Fruit fly (Drosophila melanogaster) whole organism, embryonic: Measurements from ENCODE around the gene Kr-h1.

Source experiments
- Awh ChIP-seq: fragments of 200-800 bp; sonication (Bioruptor generic); IDR thresholded peaks from 2 replicates; pipeline ENCODE4, ENCODE4 v1.3.6; 2022; ENCODE audit warnings: missing biosample characterization, missing genetic modification characterization
- Bdp1 ChIP-seq: fragments of 200-800 bp; sonication (Bioruptor generic); optimal IDR thresholded peaks from 3 replicates; lab custom pipeline; 2016; ENCODE audit warnings: missing biosample characterization, missing genetic modification characterization
- CG11093 ChIP-seq: fragments of 200-800 bp; sonication (Bioruptor generic); IDR thresholded peaks from 3 replicates; pipeline ENCODE4 v1.3.6; 2022; ENCODE audit warnings: missing biosample characterization, missing genetic modification characterization
- CG11695 ChIP-seq: fragments of 200-800 bp; sonication (Bioruptor generic); IDR thresholded peaks from 3 replicates; pipeline ENCODE4 v1.3.6; 2022; ENCODE audit warnings: missing biosample characterization, missing genetic modification characterization
- CG12219 ChIP-seq: fragments of 200-800 bp; sonication (Bioruptor generic); optimal IDR thresholded peaks from 3 replicates; lab custom pipeline; 2018; ENCODE audit warnings: missing biosample characterization, mild to moderate bottlenecking, missing genetic modification characterization
- CG12299 ChIP-seq: fragments of 200-800 bp; sonication (Bioruptor generic); optimal IDR thresholded peaks from 2 replicates; lab custom pipeline; 2018; ENCODE audit warnings: missing biosample characterization, mild to moderate bottlenecking, missing genetic modification characterization
- CG13123 ChIP-seq: fragments of 200-800 bp; sonication (Bioruptor generic); optimal IDR thresholded peaks from 2 replicates; lab custom pipeline; 2016; ENCODE audit warnings: missing biosample characterization, missing genetic modification characterization
- CG13424 ChIP-seq: fragments of 200-800 bp; sonication (Bioruptor generic); optimal IDR thresholded peaks from 2 replicates; lab custom pipeline; 2019; ENCODE audit warnings: missing biosample characterization, mild to moderate bottlenecking, missing genetic modification characterization, moderate library complexity
- CG14860 ChIP-seq: fragments of 200-800 bp; sonication (Bioruptor generic); IDR thresholded peaks from 3 replicates; pipeline ENCODE4 v1.3.6; 2022; ENCODE audit warnings: missing biosample characterization, missing genetic modification characterization; ENCODE audit not compliant: partially characterized antibody
- CG2129 ChIP-seq: fragments of 200-800 bp; sonication (Bioruptor generic); IDR thresholded peaks from 2 replicates; pipeline ENCODE4 v1.3.6; 2022; ENCODE audit warnings: missing biosample characterization, missing genetic modification characterization; ENCODE audit not compliant: partially characterized antibody
- CG2889 ChIP-seq: fragments of 200-800 bp; sonication (Bioruptor generic); IDR thresholded peaks from 3 replicates; pipeline ENCODE4 v1.3.6; 2022; ENCODE audit warnings: missing biosample characterization, missing genetic modification characterization
- CG30431 ChIP-seq: fragments of 200-800 bp; sonication (Bioruptor generic); optimal IDR thresholded peaks from 2 replicates; lab custom pipeline; 2017; ENCODE audit warnings: missing biosample characterization, missing genetic modification characterization
- CG7357 ChIP-seq: fragments of 200-800 bp; sonication (Bioruptor generic); IDR thresholded peaks from 3 replicates; pipeline ENCODE4 v1.3.6; 2022; ENCODE audit warnings: missing biosample characterization, missing genetic modification characterization
- CG8765 ChIP-seq: fragments of 200-800 bp; sonication (Bioruptor generic); IDR thresholded peaks from 2 replicates; pipeline ENCODE4 v1.3.6; 2022; ENCODE audit warnings: missing biosample characterization, missing genetic modification characterization
- CHES-1-like ChIP-seq: fragments of 200-800 bp; sonication (Bioruptor generic); optimal IDR thresholded peaks from 2 replicates; lab custom pipeline; 2016; ENCODE audit warnings: missing biosample characterization, missing genetic modification characterization
- D19B ChIP-seq: fragments of 200-800 bp; sonication (Bioruptor generic); optimal IDR thresholded peaks from 2 replicates; lab custom pipeline; 2017; ENCODE audit warnings: missing biosample characterization, mild to moderate bottlenecking, missing genetic modification characterization
- Fer1 ChIP-seq: fragments of 200-800 bp; sonication (Bioruptor generic); optimal IDR thresholded peaks from 2 replicates; lab custom pipeline; 2017; ENCODE audit warnings: missing biosample characterization, mild to moderate bottlenecking, missing genetic modification characterization
- HmgZ ChIP-seq: fragments of 200-800 bp; sonication (Bioruptor generic); optimal IDR thresholded peaks from 2 replicates; lab custom pipeline; 2018; ENCODE audit warnings: missing biosample characterization, mild to moderate bottlenecking, missing genetic modification characterization
- Hr39 ChIP-seq: fragments of >200 bp; optimal IDR thresholded peaks from 2 replicates; lab custom pipeline; 2017
- Neu2 ChIP-seq: fragments of 200-800 bp; sonication (Bioruptor generic); optimal IDR thresholded peaks from 3 replicates; lab custom pipeline; 2016; ENCODE audit warnings: missing biosample characterization, missing genetic modification characterization, borderline replicate concordance
- Ravus ChIP-seq: fragments of 200-800 bp; sonication (Bioruptor generic); IDR thresholded peaks from 2 replicates; pipeline ENCODE4 v1.3.6; 2022; ENCODE audit warnings: missing biosample characterization, missing genetic modification characterization
- al ChIP-seq: fragments of 200-800 bp; sonication (Bioruptor generic); IDR thresholded peaks from 2 replicates; pipeline ENCODE4 v1.3.6; 2022; ENCODE audit warnings: missing biosample characterization, missing genetic modification characterization
- bab2 ChIP-seq: fragments of 200-800 bp; sonication (Bioruptor generic); optimal IDR thresholded peaks from 2 replicates; lab custom pipeline; 2016; ENCODE audit warnings: missing biosample characterization, missing genetic modification characterization
- btn ChIP-seq: fragments of 200-800 bp; sonication (Bioruptor generic); optimal IDR thresholded peaks from 2 replicates; lab custom pipeline; 2016; ENCODE audit warnings: missing biosample characterization, missing genetic modification characterization
- chm ChIP-seq: fragments of 200-800 bp; sonication (Bioruptor generic); IDR thresholded peaks from 2 replicates; pipeline ENCODE4 v1.3.6; 2022; ENCODE audit warnings: missing biosample characterization, missing genetic modification characterization
- dmrt11E ChIP-seq: fragments of 200-800 bp; sonication (Bioruptor generic); optimal IDR thresholded peaks from 3 replicates; lab custom pipeline; 2018; ENCODE audit warnings: missing biosample characterization, mild to moderate bottlenecking, missing genetic modification characterization, moderate library complexity
- eyg ChIP-seq: fragments of 200-800 bp; sonication (Bioruptor generic); optimal IDR thresholded peaks from 3 replicates; lab custom pipeline; 2016; ENCODE audit warnings: missing biosample characterization, missing genetic modification characterization
- fd96Cb ChIP-seq: fragments of 200-800 bp; sonication (Bioruptor generic); optimal IDR thresholded peaks from 2 replicates; lab custom pipeline; 2018; ENCODE audit warnings: missing biosample characterization, mild to moderate bottlenecking, missing genetic modification characterization, moderate library complexity
- fu2 ChIP-seq: fragments of 200-800 bp; sonication (Bioruptor generic); optimal IDR thresholded peaks from 2 replicates; lab custom pipeline; 2016; ENCODE audit warnings: missing biosample characterization, missing genetic modification characterization
- gce ChIP-seq: fragments of 200-800 bp; sonication (Bioruptor generic); IDR thresholded peaks from 3 replicates; pipeline ENCODE4 v1.3.6; 2022; ENCODE audit warnings: missing biosample characterization, missing genetic modification characterization
- grn ChIP-seq: fragments of 200-800 bp; sonication (Bioruptor generic); optimal IDR thresholded peaks from 3 replicates; lab custom pipeline; 2017; ENCODE audit warnings: missing biosample characterization, missing genetic modification characterization
- hb ChIP-seq: fragments of 200-800 bp; sonication (Bioruptor generic); IDR thresholded peaks from 3 replicates; pipeline ENCODE4 v1.3.6; 2022; ENCODE audit warnings: missing biosample characterization, missing genetic modification characterization; ENCODE audit not compliant: partially characterized antibody
- ind ChIP-seq: fragments of 200-800 bp; sonication (Bioruptor generic); optimal IDR thresholded peaks from 3 replicates; lab custom pipeline; 2016; ENCODE audit warnings: missing biosample characterization, missing genetic modification characterization
- insv ChIP-seq, 2 experiments: fragments of 200-800 bp; sonication (Bioruptor generic); optimal IDR thresholded peaks; 3 replicates each; lab custom pipeline; 2016 to 2018; ENCODE audit warnings: missing biosample characterization in 2 of 2, missing genetic modification characterization in 2 of 2
- lmd ChIP-seq: fragments of 200-800 bp; sonication (Bioruptor generic); IDR thresholded peaks from 2 replicates; pipeline ENCODE4 v1.3.6; 2022; ENCODE audit warnings: missing biosample characterization, missing genetic modification characterization
- lov ChIP-seq, 2 experiments: fragments of 200-800 bp in 1 of 2; fragments of >200 bp in 1 of 2; sonication (Bioruptor generic) in 1 of 2; IDR thresholded peaks in 1 of 2; optimal IDR thresholded peaks in 1 of 2; 2 replicates in 1 of 2; 3 replicates in 1 of 2; pipeline versions ENCODE4 v1.3.6 to Lab custom; 2017 to 2022; ENCODE audit warnings: missing biosample characterization in 1 of 2, missing genetic modification characterization in 1 of 2
- row ChIP-seq: fragments of 200-800 bp; sonication (Bioruptor generic); IDR thresholded peaks from 3 replicates; pipeline ENCODE4 v1.3.6; 2022; ENCODE audit warnings: missing biosample characterization, missing genetic modification characterization
- salm ChIP-seq: fragments of 200-800 bp; sonication (Bioruptor generic); optimal IDR thresholded peaks from 2 replicates; lab custom pipeline; 2018; ENCODE audit warnings: missing biosample characterization, mild to moderate bottlenecking, missing genetic modification characterization
- sens ChIP-seq: fragments of 200-800 bp; sonication (Bioruptor generic); peaks from one replicate; lab custom pipeline; 2016; ENCODE audit warnings: missing biosample characterization, missing genetic modification characterization
- tio ChIP-seq: fragments of 200-800 bp; sonication (Bioruptor generic); optimal IDR thresholded peaks from 2 replicates; lab custom pipeline; 2017; ENCODE audit warnings: missing biosample characterization, missing genetic modification characterization, inconsistent platforms
- tna ChIP-seq: fragments of 200-800 bp; sonication (Bioruptor generic); IDR thresholded peaks from 2 replicates; pipeline ENCODE4 v1.3.6; 2022; ENCODE audit warnings: missing biosample characterization, missing genetic modification characterization; ENCODE audit not compliant: partially characterized antibody
- trem ChIP-seq: fragments of 200-800 bp; optimal IDR thresholded peaks from 3 replicates; lab custom pipeline; 2019; ENCODE audit warnings: missing biosample characterization, mild to moderate bottlenecking, missing genetic modification characterization, moderate library complexity
- unpg ChIP-seq: fragments of 200-800 bp; sonication (Bioruptor generic); optimal IDR thresholded peaks from 3 replicates; lab custom pipeline; 2018; ENCODE audit warnings: missing biosample characterization, mild to moderate bottlenecking, missing genetic modification characterization, moderate library complexity
- vfl ChIP-seq: fragments of 200-800 bp; sonication (Bioruptor generic); optimal IDR thresholded peaks from 2 replicates; lab custom pipeline; 2016; ENCODE audit warnings: missing biosample characterization, missing genetic modification characterization
- vvl ChIP-seq: fragments of 200-800 bp; sonication (Bioruptor generic); IDR thresholded peaks from 2 replicates; pipeline ENCODE4 v1.3.6; 2022; ENCODE audit warnings: missing biosample characterization, missing genetic modification characterization
- wek ChIP-seq: fragments of 200-800 bp; sonication (Bioruptor generic); optimal IDR thresholded peaks from 3 replicates; lab custom pipeline; 2018; ENCODE audit warnings: missing biosample characterization, mild to moderate bottlenecking, missing genetic modification characterization, moderate library complexity
- yki ChIP-seq: fragments of >200 bp; optimal IDR thresholded peaks from 3 replicates; lab custom pipeline; 2018
- zen2 ChIP-seq: fragments of 200-800 bp; sonication (Bioruptor generic); IDR thresholded peaks from 3 replicates; pipeline ENCODE4 v1.3.6; 2022; ENCODE audit warnings: missing biosample characterization, missing genetic modification characterization; ENCODE audit not compliant: partially characterized antibody
- zf30C ChIP-seq: fragments of 200-800 bp; sonication (Bioruptor generic); optimal IDR thresholded peaks from 3 replicates; lab custom pipeline; 2018; ENCODE audit warnings: missing biosample characterization, mild to moderate bottlenecking, missing genetic modification characterization

Gene Kr-h1

DNA sequence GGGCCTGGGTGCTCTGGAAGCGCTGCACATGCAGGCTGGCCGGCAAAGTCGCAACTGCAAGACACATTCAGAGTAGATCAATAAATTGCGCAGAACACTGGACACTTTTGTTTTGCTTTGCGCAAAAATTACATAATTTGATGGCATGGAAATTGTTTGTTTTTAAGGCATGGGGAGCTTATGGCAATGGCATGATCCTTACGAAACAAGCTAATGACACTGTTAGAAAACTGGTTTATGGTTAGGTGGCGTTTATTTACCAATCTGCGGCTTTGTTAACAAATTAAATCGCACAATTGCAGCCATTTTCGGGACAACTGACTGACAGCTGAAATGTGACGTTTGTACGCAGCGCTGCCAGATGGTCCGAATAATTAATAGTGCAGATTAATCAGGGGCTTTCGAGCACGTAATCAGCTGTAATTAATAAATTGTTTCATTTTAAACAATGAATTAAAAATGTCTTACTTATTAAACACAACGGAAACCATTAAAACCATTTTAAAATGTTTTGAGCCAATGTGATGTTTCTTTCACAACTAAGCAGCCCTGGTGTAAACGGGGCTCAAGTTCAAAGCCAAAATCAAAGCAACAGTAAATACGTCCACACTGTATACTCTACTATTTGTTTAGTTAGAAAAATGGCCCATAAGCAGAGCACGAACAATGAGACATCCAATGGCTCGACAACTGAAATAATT lies 19.9 kb upstream of the Kr-h1 start, which contains the start of the genes ND-51 and CG13994 (continued):
- TF ChIP-seq unpg (GFP tag; lab: Kevin White, UChicago), result peak; percentile 85
- TF ChIP-seq Hr39, result no peak
- TF ChIP-seq fd96Cb (tag; lab: Kevin White, UChicago), result peak; percentile 79
- no peak for TF ChIP-seq yki (lab: Kevin White, UChicago)
- TF ChIP-seq CG2129 (GFP tag; lab: Robert Waterston, UW), result 0 out of 2 replicates have a peak, but pooled peaks have one; percentile 11
- TF ChIP-seq lmd, result peak; percentile 80
- TF ChIP-seq Neu2 (GFP tag; lab: Kevin White, UChicago), result peak; percentile 1
- peak; percentile 69 for TF ChIP-seq vfl (GFP tag; lab: Kevin White, UChicago)
- peak; percentile 91 for TF ChIP-seq bab2 (GFP tag; lab: Kevin White, UChicago)
- peak; percentile 58 for TF ChIP-seq btn (GFP tag; lab: Kevin White, UChicago)
- peak; percentile 69 for TF ChIP-seq Awh (GFP tag; lab: Robert Waterston, UW)
- TF ChIP-seq grn (GFP tag; lab: Kevin White, UChicago), result no peak
- peak; percentile 92 for TF ChIP-seq trem (tag; lab: Kevin White, UChicago)
- peak; percentile 66 for TF ChIP-seq al
- peak; percentile 99 for TF ChIP-seq sens (GFP tag; lab: Kevin White, UChicago)
- TF ChIP-seq tio (GFP tag; lab: Kevin White, UChicago), result no peak
- no peak for TF ChIP-seq hb (GFP tag; lab: Robert Waterston, UW)
- TF ChIP-seq Ravus (GFP tag; lab: Robert Waterston, UW), result peak; percentile 33

DNA sequence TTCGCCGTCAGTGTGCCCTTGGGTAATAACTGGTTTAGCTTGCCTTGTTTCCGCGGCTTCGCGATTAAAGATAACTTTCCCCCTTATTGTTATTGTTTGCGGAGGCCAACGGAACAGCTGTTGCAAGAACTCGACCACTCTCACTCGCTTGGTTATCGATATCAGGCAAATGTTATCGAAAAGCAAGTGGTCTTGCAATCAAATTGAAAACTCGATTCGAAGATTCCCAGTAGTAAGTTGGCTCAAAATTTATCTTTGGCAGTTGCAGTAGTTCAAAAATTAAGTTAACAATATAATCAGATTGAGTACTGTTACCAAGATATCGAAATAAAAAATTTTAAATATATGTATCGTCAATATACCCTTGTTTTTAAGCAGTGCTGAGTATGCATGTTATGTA lies 16.6 kb upstream of the Kr-h1 start, which contains the start of the genes Fbw5 and CG9147:
Gene Fbw5, minus strand, starts transcription at position 131 of the 400 bp plus-strand sequence.
Gene CG9147, plus strand, starts transcription at position 175 of the 400 bp plus-strand sequence.
- TF ChIP-seq CG11695, result peak; percentile 100
- TF ChIP-seq ind (GFP tag; lab: Kevin White, UChicago), result peak; percentile 99
- peak; percentile 65; the same call in 2 of the 3 replicates for TF ChIP-seq zen2 (GFP tag; lab: Robert Waterston, UW)
- TF ChIP-seq gce, result peak; percentile 99
- TF ChIP-seq CG2889 (GFP tag; lab: Robert Waterston, UW), result peak; percentile 99
- peak; percentile 99 for TF ChIP-seq salm (tag; lab: Kevin White, UChicago)
- peak; percentile 100 for TF ChIP-seq vvl (GFP tag; lab: Robert Waterston, UW)
- peak; percentile 99 for TF ChIP-seq CG13123
- TF ChIP-seq CG11093 (GFP tag; lab: Robert Waterston, UW), result peak; percentile 99
- TF ChIP-seq CG14860 (GFP tag; lab: Robert Waterston, UW), result peak; percentile 67
- TF ChIP-seq wek (GFP tag; lab: Kevin White, UChicago), result peak; percentile 97
- TF ChIP-seq lov (optimal IDR thresholded peaks at IDR 0.05; lab: Kevin White, UChicago), result no peak
- peak; percentile 99 for TF ChIP-seq lov (GFP tag; IDR thresholded peaks at IDR 0.05; lab: Robert Waterston, UW)
- peak; percentile 99 for TF ChIP-seq CG12299
- no peak for TF ChIP-seq zf30C (GFP tag; lab: Kevin White, UChicago)
- peak; percentile 100 for TF ChIP-seq dmrt11E (tag; lab: Kevin White, UChicago)
- TF ChIP-seq row (GFP tag; lab: Robert Waterston, UW), result peak; percentile 100
- peak; percentile 100 for TF ChIP-seq D19B (GFP tag; lab: Kevin White, UChicago)
- TF ChIP-seq insv (GFP tag; optimal IDR thresholded peaks at IDR 0.05; lab: Kevin White, UChicago), result peak; percentile 70
- peak; percentile 98 for TF ChIP-seq Fer1 (GFP tag; lab: Kevin White, UChicago)
- TF ChIP-seq CHES-1-like, result peak; percentile 99
- TF ChIP-seq CG12219 (GFP tag; lab: Kevin White, UChicago), result peak; percentile 100
- peak; percentile 96 for TF ChIP-seq CG7357 (GFP tag; lab: Robert Waterston, UW)
- peak; percentile 99 for TF ChIP-seq fu2 (GFP tag; lab: Kevin White, UChicago)
- TF ChIP-seq tna (GFP tag; lab: Robert Waterston, UW), result peak; percentile 63
- TF ChIP-seq eyg (GFP tag; lab: Kevin White, UChicago), result peak; percentile 99
- TF ChIP-seq Bdp1 (GFP tag; lab: Kevin White, UChicago), result peak; percentile 96
- peak; percentile 100 for TF ChIP-seq chm (GFP tag; lab: Robert Waterston, UW)
- TF ChIP-seq CG13424 (tag; lab: Kevin White, UChicago), result peak; percentile 100
- peak; percentile 98 for TF ChIP-seq CG8765 (GFP tag; lab: Robert Waterston, UW)
- peak; percentile 100 for TF ChIP-seq HmgZ (tag; lab: Kevin White, UChicago)
- TF ChIP-seq CG30431 (GFP tag; lab: Kevin White, UChicago), result peak; percentile 99
